Fruit fly (Drosophila melanogaster): ENCODE data around the gene Dbct.

The Dbct gene

DNA sequence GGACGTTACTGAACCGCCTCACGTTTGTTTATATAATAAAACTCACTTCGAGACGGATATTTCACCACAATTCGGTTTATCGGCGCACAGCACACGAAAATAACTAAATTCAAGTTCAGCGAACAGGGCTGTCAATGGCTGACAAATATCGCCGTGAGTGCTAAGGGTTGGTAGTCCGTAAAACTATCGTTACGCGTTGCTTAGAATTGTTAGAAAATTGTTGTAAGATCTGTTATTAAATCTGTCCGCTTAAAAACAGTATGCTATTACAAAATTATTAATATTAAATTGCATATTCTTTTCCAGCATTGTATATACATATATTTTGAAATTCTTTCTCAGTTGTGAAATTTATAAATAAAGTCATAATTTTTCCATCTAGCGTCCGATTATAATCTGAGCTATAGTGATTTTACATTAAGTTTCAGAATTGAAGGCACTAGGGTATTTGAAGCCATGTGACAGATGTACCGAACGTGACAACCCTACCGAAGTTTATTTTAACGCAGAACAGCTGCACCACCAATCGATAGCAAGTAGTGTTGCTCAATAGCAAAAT is 1.3 kb upstream of the Dbct start, which contains the start of gene Cox17 (continued):
- TF ChIP-seq ranshi (GFP tag; IDR thresholded peaks at IDR 0.05), result peak; percentile 37; the same call in 1 of the 2 replicates
- peak; percentile 37 to 60 for TF ChIP-seq bsh (GFP tag; optimal IDR thresholded peaks at IDR 0.05)
- TF ChIP-seq CG17912 (GFP tag; optimal IDR thresholded peaks at IDR 0.05), result no peak
- peak; percentile 59 to 82 for TF ChIP-seq Hr51 (GFP tag; optimal IDR thresholded peaks at IDR 0.05)
- peak; percentile 77 for TF ChIP-seq CG15696 (tag; optimal IDR thresholded peaks at IDR 0.05)
- TF ChIP-seq sens-2 (GFP tag; IDR thresholded peaks at IDR 0.05), result no peak
- TF ChIP-seq h (optimal IDR thresholded peaks at IDR 0.05), result no peak
- TF ChIP-seq lov (optimal IDR thresholded peaks at IDR 0.05), result no peak
- no peak for TF ChIP-seq lov (GFP tag; IDR thresholded peaks at IDR 0.05)
- peak; percentile 43 for TF ChIP-seq NC2β (GFP tag; optimal IDR thresholded peaks at IDR 0.05)
- peak; percentile 62 for TF ChIP-seq shn (GFP tag; optimal IDR thresholded peaks at IDR 0.05)
- TF ChIP-seq NfI (GFP tag; optimal IDR thresholded peaks at IDR 0.05), result peak; percentile 81
- TF ChIP-seq row (GFP tag; IDR thresholded peaks at IDR 0.05), result peak; percentile 93
- TF ChIP-seq CTCF (GFP tag; optimal IDR thresholded peaks at IDR 0.05), result peak; percentile 47
- TF ChIP-seq CG10543 (GFP tag; optimal IDR thresholded peaks at IDR 0.05), result peak; percentile 90
- peak; percentile 61 for TF ChIP-seq CG4404 (GFP tag; IDR thresholded peaks at IDR 0.05)
- no peak for TF ChIP-seq CG6175 (GFP tag; IDR thresholded peaks at IDR 0.05)
- peak; percentile 82 for TF ChIP-seq Abd-B (GFP tag; optimal IDR thresholded peaks at IDR 0.05)
- peak; percentile 55; the same call in 1 of the 2 replicates for TF ChIP-seq CG14014 (GFP tag; IDR thresholded peaks at IDR 0.05)
- TF ChIP-seq CG2120 (GFP tag; optimal IDR thresholded peaks at IDR 0.05), result peak; percentile 86
- peak; percentile 67 for TF ChIP-seq CG6683 (GFP tag; optimal IDR thresholded peaks at IDR 0.05)
- no peak for TF ChIP-seq stc (GFP tag; IDR thresholded peaks at IDR 0.05)
- peak; percentile 75; the same call in 2 of the 3 replicates for TF ChIP-seq CG11456 (GFP tag; IDR thresholded peaks at IDR 0.05)
- TF ChIP-seq CG17829 (tag; optimal IDR thresholded peaks at IDR 0.05), result peak; percentile 82
- peak; percentile 39 for TF ChIP-seq CG12769 (tag; optimal IDR thresholded peaks at IDR 0.05)
- peak; percentile 50 for TF ChIP-seq Spps (tag; optimal IDR thresholded peaks at IDR 0.05)
- TF ChIP-seq oc (tag; optimal IDR thresholded peaks at IDR 0.05), result peak; percentile 19
- TF ChIP-seq aop (GFP tag; IDR thresholded peaks at IDR 0.05), result no peak
- peak; percentile 67; the same call in 1 of the 2 replicates for TF ChIP-seq CG9215 (GFP tag; IDR thresholded peaks at IDR 0.05)
- peak; percentile 73 for TF ChIP-seq CG17359 (tag; optimal IDR thresholded peaks at IDR 0.05)
- peak; percentile 35 for TF ChIP-seq jing (GFP tag; optimal IDR thresholded peaks at IDR 0.05)
- peak; percentile 28 for TF ChIP-seq ab (GFP tag; optimal IDR thresholded peaks at IDR 0.05)
- 0 out of 2 replicates have a peak, but pooled peaks have one; percentile 25 for TF ChIP-seq CG42726 (GFP tag; IDR thresholded peaks at IDR 0.05; ENCODE audit: partially characterized antibody)
- TF ChIP-seq Dll (GFP tag; IDR thresholded peaks at IDR 0.05; ENCODE audit: partially characterized antibody), result peak; percentile 84
- TF ChIP-seq BtbVII (GFP tag; optimal IDR thresholded peaks at IDR 0.05), result peak; percentile 78
- peak; percentile 56; the same call in 2 of the 3 replicates for TF ChIP-seq Opbp (GFP tag; IDR thresholded peaks at IDR 0.05; ENCODE audit: partially characterized antibody)
- TF ChIP-seq CG2199 (GFP tag; IDR thresholded peaks at IDR 0.05), result no peak
- peak; percentile 82 for TF ChIP-seq lab (GFP tag; optimal IDR thresholded peaks at IDR 0.05)
- TF ChIP-seq NC2α (GFP tag; optimal IDR thresholded peaks at IDR 0.05), result no peak
- no peak for TF ChIP-seq CG14965 (GFP tag; optimal IDR thresholded peaks at IDR 0.05; ENCODE audit: borderline replicate concordance)
- TF ChIP-seq bbx (GFP tag; IDR thresholded peaks at IDR 0.05; ENCODE audit: partially characterized antibody), result peak; percentile 58
- TF ChIP-seq dmrt11E (tag; optimal IDR thresholded peaks at IDR 0.05), result peak; percentile 81
- TF ChIP-seq Hmx (GFP tag; optimal IDR thresholded peaks at IDR 0.05), result peak; percentile 70
- TF ChIP-seq B-H1 (GFP tag; IDR thresholded peaks at IDR 0.05), result peak; percentile 53; the same call in 2 of the 3 replicates
- no peak for TF ChIP-seq CG16779 (GFP tag; IDR thresholded peaks at IDR 0.05)
- TF ChIP-seq CG18476 (GFP tag; optimal IDR thresholded peaks at IDR 0.05), result peak; percentile 85
- TF ChIP-seq mld (GFP tag; IDR thresholded peaks at IDR 0.05; ENCODE audit: partially characterized antibody), result peak; percentile 64; the same call in 1 of the 3 replicates
- TF ChIP-seq Bgb (GFP tag; IDR thresholded peaks at IDR 0.05; ENCODE audit: partially characterized antibody), result peak; percentile 70
- TF ChIP-seq CG2678 (tag; optimal IDR thresholded peaks at IDR 0.05), result peak; percentile 89
- peak; percentile 67 for TF ChIP-seq CG2116 (GFP tag; optimal IDR thresholded peaks at IDR 0.05)

Data from whole organism, embryonic.